Worm (Caenorhabditis elegans) whole organism, L1 larva: Measurements from ENCODE around the gene C46C2.6.

Source experiments
- Y116A8C.19 ChIP-seq: sonication (generic microtip); optimal IDR thresholded peaks from 2 replicates; lab custom pipeline; 2016; ENCODE audit warnings: missing compliant biosample characterization, missing genetic modification characterization, borderline replicate concordance
- ceh-88 ChIP-seq: fragments of 200-800 bp; sonication (Bioruptor generic); IDR thresholded peaks from 2 replicates; pipeline ENCODE4 v1.3.6; 2022; ENCODE audit warnings: missing genetic modification characterization, missing compliant biosample characterization
- dsc-1 ChIP-seq: sonication (generic microtip); optimal IDR thresholded peaks from 2 replicates; lab custom pipeline; 2016; ENCODE audit warnings: mild to moderate bottlenecking, missing genetic modification characterization, missing compliant biosample characterization
- efl-1 ChIP-seq, 4 experiments: fragments of 150-350 bp; optimal IDR thresholded peaks in 3 of 4; peaks in 1 of 4; 1 replicate in 1 of 4; 2 replicates in 3 of 4; lab custom pipeline; 2014; ENCODE audit warnings: missing biosample characterization in 2 of 4, missing genetic modification characterization in 2 of 4, missing genetic modification reagents in 2 of 4
- elt-2 ChIP-seq: sonication (generic microtip); optimal IDR thresholded peaks from 2 replicates; lab custom pipeline; 2016; ENCODE audit warnings: missing genetic modification characterization, mild to moderate bottlenecking, inconsistent platforms, missing compliant biosample characterization, missing genetic modification reagents
- elt-3 ChIP-seq, 6 experiments: fragments of 150-350 bp in 1 of 6; sonication (generic microtip); optimal IDR thresholded peaks; 2 replicates each; lab custom pipeline; 2017 to 2018; ENCODE audit warnings: missing biosample characterization in 6 of 6, missing genetic modification characterization in 6 of 6, inconsistent platforms in 1 of 6
- ets-5 ChIP-seq: fragments of 200-800 bp; sonication (Bioruptor generic); IDR thresholded peaks from 2 replicates; pipeline ENCODE4 v1.3.6; 2022; ENCODE audit warnings: missing genetic modification characterization, missing compliant biosample characterization
- grh-1 ChIP-seq: fragments of 200-800 bp; sonication (Bioruptor generic); IDR thresholded peaks from 2 replicates; pipeline ENCODE4 v1.3.6; 2022; ENCODE audit warnings: missing genetic modification reagents, missing genetic modification characterization, missing compliant biosample characterization
- hlh-17 ChIP-seq: fragments of 200-800 bp; sonication (Bioruptor generic); optimal IDR thresholded peaks from 2 replicates; lab custom pipeline; 2018; ENCODE audit warnings: missing genetic modification characterization, mild to moderate bottlenecking, missing compliant biosample characterization, moderate library complexity, borderline replicate concordance
- hlh-4 ChIP-seq: sonication (generic microtip); optimal IDR thresholded peaks from 2 replicates; lab custom pipeline; 2016; ENCODE audit warnings: mild to moderate bottlenecking, missing genetic modification characterization, missing compliant biosample characterization
- lin-13 ChIP-seq: fragments of 150-350 bp; optimal IDR thresholded peaks from 2 replicates; lab custom pipeline; 2014; ENCODE audit warnings: missing biosample characterization, missing genetic modification reagents, missing genetic modification characterization
- lin-15B ChIP-seq: fragments of 150-350 bp; sonication (generic microtip); optimal IDR thresholded peaks from 3 replicates; lab custom pipeline; 2014; ENCODE audit warnings: missing biosample characterization, missing genetic modification characterization
- lin-35 ChIP-seq, 2 experiments: fragments of 150-350 bp; optimal IDR thresholded peaks; 2 replicates each; lab custom pipeline; 2014; ENCODE audit warnings: missing biosample characterization in 2 of 2, missing genetic modification characterization in 2 of 2, missing genetic modification reagents in 2 of 2
- mdl-1 ChIP-seq, 2 experiments: fragments of 150-350 bp; optimal IDR thresholded peaks; 2 replicates each; lab custom pipeline; 2014 to 2017; ENCODE audit warnings: missing biosample characterization in 2 of 2, missing genetic modification characterization in 2 of 2, inconsistent platforms in 1 of 2
- nhr-28 ChIP-seq: fragments of 150-350 bp; optimal IDR thresholded peaks from 2 replicates; lab custom pipeline; 2014; ENCODE audit warnings: missing biosample characterization, missing genetic modification characterization
- snpc-4 ChIP-seq: fragments of 150-350 bp; optimal IDR thresholded peaks from 2 replicates; lab custom pipeline; 2014; ENCODE audit warnings: missing biosample characterization, missing genetic modification characterization
- snu-23 ChIP-seq: sonication (generic microtip); optimal IDR thresholded peaks from 2 replicates; lab custom pipeline; 2016; ENCODE audit warnings: missing genetic modification characterization, missing compliant biosample characterization
- sptf-1 ChIP-seq: fragments of 150-350 bp; optimal IDR thresholded peaks from 2 replicates; lab custom pipeline; 2014; ENCODE audit warnings: missing biosample characterization, missing genetic modification characterization
- tlp-1 ChIP-seq: fragments of 150-350 bp; optimal IDR thresholded peaks from 2 replicates; lab custom pipeline; 2014; ENCODE audit warnings: missing biosample characterization, missing genetic modification characterization
- unc-86 ChIP-seq: sonication (generic microtip); optimal IDR thresholded peaks from 2 replicates; lab custom pipeline; 2016; ENCODE audit warnings: missing genetic modification characterization, missing compliant biosample characterization
- unc-98 ChIP-seq: fragments of 200-800 bp; sonication (Bioruptor generic); IDR thresholded peaks from 2 replicates; pipeline ENCODE4 v1.3.6; 2022; ENCODE audit warnings: missing genetic modification characterization, missing compliant biosample characterization
- xbp-1 ChIP-seq: sonication (generic microtip); optimal IDR thresholded peaks from 2 replicates; lab custom pipeline; 2016; ENCODE audit warnings: missing genetic modification characterization, missing compliant biosample characterization
- zag-1 ChIP-seq: fragments of 150-350 bp; optimal IDR thresholded peaks from 2 replicates; lab custom pipeline; 2014; ENCODE audit warnings: missing biosample characterization, missing genetic modification characterization

C46C2.6 gene

ce11 chrIV:9260826-9261225 lies 48.6 kb downstream of the C46C2.6 start:
- no peak for TF ChIP-seq efl-1 (optimal IDR thresholded peaks at IDR 0.05; lab: Kevin White, UChicago)
- TF ChIP-seq efl-1 (GFP tag; optimal IDR thresholded peaks at IDR 0.05 in 1 of 2; lab: Kevin White, UChicago) = peak in 1 of 2 experiments; percentile 70
- TF ChIP-seq sptf-1 (tag; lab: Kevin White, UChicago) = no peak

DNA sequence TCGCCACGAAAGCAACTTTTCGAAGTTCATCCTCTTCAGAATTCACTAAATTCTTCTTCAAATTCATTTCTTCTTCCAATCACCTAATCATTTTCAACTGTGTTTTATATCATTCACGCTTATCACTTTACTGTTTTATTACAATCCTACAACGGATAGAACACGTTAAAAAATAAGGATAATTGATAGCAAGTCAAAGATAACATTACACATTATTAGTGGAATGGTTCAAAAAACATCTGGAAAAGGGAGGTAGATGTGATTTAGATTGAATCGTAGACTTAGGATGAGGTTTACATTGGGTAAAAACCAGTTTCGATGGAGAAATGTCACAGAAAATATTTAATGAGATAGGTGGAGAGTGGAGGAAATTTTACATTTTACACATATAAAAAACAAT lies 49.5 kb downstream of the C46C2.6 start, which contains the start of gene col-120:
col-120 (minus strand) TSS at position 101 of the 400 bp plus-strand sequence.
- TF ChIP-seq elt-2 (no peak), lin-35 (GFP tag; optimal IDR thresholded peaks at IDR 0.05; lab: Kevin White, UChicago) (no peak), hlh-4 (tag; lab: Kevin White, UChicago) (no peak), elt-3 (tag; optimal IDR thresholded peaks at IDR 0.05; lab: Kevin White, UChicago) (no peak), snpc-4 (tag; lab: Kevin White, UChicago) (no peak), hlh-17 (GFP tag; lab: Kevin White, UChicago) (no peak), unc-98 (GFP tag; lab: Robert Waterston, UW) (no peak), zag-1 (tag; lab: Kevin White, UChicago) (no peak), lin-13 (GFP tag; lab: Kevin White, UChicago) (no peak), snu-23 (GFP tag; lab: Kevin White, UChicago) (no peak), grh-1 (GFP tag; lab: Robert Waterston, UW) (no peak), Y116A8C.19 (no peak)

DNA sequence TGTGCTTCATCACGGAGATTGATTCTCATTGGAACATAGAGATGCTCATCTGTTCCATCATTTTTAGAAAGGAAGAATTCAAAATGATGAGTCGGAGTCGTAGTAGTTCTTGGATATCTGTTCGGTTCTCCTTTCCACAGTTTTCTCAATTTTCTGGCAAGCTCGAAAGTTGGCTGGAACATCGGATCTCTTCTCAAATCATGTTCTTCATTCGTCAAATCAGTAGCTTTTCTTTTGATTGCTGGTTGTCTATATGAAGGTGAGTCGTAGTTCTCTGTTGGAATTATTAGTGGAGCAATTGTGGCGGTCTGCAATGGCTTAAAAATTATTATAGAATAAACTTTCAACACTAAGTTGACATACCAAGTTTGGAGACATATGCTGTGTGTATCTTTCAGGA lies 50.1 kb downstream of the C46C2.6 start:
- TF ChIP-seq lin-15B (tag; lab: Kevin White, UChicago) (no peak), nhr-28 (no peak), elt-3 (tag; optimal IDR thresholded peaks at IDR 0.05; lab: Kevin White, UChicago) (no peak), sptf-1 (tag; lab: Kevin White, UChicago) (no peak), unc-86 (tag; lab: Kevin White, UChicago) (no peak)

DNA sequence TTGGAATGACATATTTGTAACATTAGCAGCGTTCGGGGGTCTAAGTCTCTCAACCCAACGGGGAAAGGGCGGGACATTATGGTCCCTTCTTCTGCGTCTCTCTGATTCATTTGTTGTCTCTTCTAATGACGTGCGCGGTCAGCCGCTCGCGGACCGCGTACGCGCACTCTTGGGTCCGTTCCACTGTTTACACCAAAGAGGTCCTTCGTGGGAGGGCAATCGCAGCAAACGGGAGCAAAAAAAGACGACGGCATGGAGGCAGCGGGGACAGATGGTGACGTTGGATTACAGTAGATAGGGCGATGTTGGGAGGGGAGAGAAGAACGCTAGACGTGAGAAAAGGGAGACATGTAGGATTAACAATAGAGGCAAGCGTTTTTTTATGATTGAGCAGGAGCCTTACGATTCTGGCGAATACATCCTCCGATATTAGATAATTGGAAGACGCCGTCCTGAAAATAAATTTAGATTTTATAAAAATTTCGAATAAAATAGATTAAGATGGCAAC lies 51.6 kb downstream of the C46C2.6 start, which contains the start of gene flh-1:
flh-1 (minus strand) TSS at position 459 of the 509 bp plus-strand sequence.
- no peak for TF ChIP-seq mdl-1 (tag; optimal IDR thresholded peaks at IDR 0.05; lab: Kevin White, UChicago)
- TF ChIP-seq ets-5 (GFP tag; lab: Robert Waterston, UW) = no peak
- no peak for TF ChIP-seq xbp-1 (tag; lab: Kevin White, UChicago)
- TF ChIP-seq tlp-1 (tag; lab: Kevin White, UChicago) = no peak
- no peak for TF ChIP-seq ceh-88 (GFP tag; lab: Robert Waterston, UW)
- TF ChIP-seq lin-13 (GFP tag; lab: Kevin White, UChicago) = no peak
- no peak for TF ChIP-seq dsc-1
